Fruit fly (Drosophila melanogaster) whole organism, embryonic: ENCODE measurements around the gene CG32801.

Experiments used
- Bgb ChIP-seq: fragments of 200-800 bp; sonication (Bioruptor generic); IDR thresholded peaks from 2 replicates; pipeline ENCODE4 v1.3.6; 2022; ENCODE audit warnings: missing biosample characterization, missing genetic modification characterization; ENCODE audit not compliant: partially characterized antibody
- CG1024 ChIP-seq: fragments of 200-800 bp; sonication (Bioruptor generic); IDR thresholded peaks from 2 replicates; pipeline ENCODE4 v1.3.6; 2022; ENCODE audit warnings: missing biosample characterization, missing genetic modification characterization
- CG12391 ChIP-seq: fragments of 200-800 bp; sonication (Bioruptor generic); optimal IDR thresholded peaks from 3 replicates; lab custom pipeline; 2018; ENCODE audit warnings: missing biosample characterization, mild to moderate bottlenecking, missing genetic modification characterization, moderate library complexity
- CG12659 ChIP-seq: fragments of 200-800 bp; sonication (Bioruptor generic); optimal IDR thresholded peaks from 3 replicates; lab custom pipeline; 2017; ENCODE audit warnings: mild to moderate bottlenecking, missing biosample characterization, missing genetic modification reagents, missing genetic modification characterization
- CG13123 ChIP-seq: fragments of 200-800 bp; sonication (Bioruptor generic); optimal IDR thresholded peaks from 2 replicates; lab custom pipeline; 2016; ENCODE audit warnings: missing biosample characterization, missing genetic modification characterization
- CG14710 ChIP-seq: fragments of 200-800 bp; sonication (Bioruptor generic); optimal IDR thresholded peaks from 3 replicates; lab custom pipeline; 2019; ENCODE audit warnings: missing biosample characterization, mild to moderate bottlenecking, missing genetic modification characterization, moderate library complexity
- CG15269 ChIP-seq: fragments of 200-800 bp; sonication (Bioruptor generic); optimal IDR thresholded peaks from 2 replicates; lab custom pipeline; 2018; ENCODE audit warnings: missing biosample characterization, mild to moderate bottlenecking, missing genetic modification characterization, moderate library complexity
- CG1603 ChIP-seq: fragments of 200-800 bp; sonication (Bioruptor generic); optimal IDR thresholded peaks from 2 replicates; lab custom pipeline; 2019; ENCODE audit warnings: missing biosample characterization, mild to moderate bottlenecking, missing genetic modification characterization, moderate library complexity
- CG17359 ChIP-seq: fragments of 200-800 bp; sonication (Bioruptor generic); optimal IDR thresholded peaks from 3 replicates; lab custom pipeline; 2018; ENCODE audit warnings: missing biosample characterization, mild to moderate bottlenecking, missing genetic modification characterization, moderate library complexity
- CG18476 ChIP-seq: fragments of 200-800 bp; sonication (Bioruptor generic); optimal IDR thresholded peaks from 2 replicates; lab custom pipeline; 2016; ENCODE audit warnings: missing biosample characterization, mild to moderate bottlenecking, missing genetic modification characterization
- CG2129 ChIP-seq: fragments of 200-800 bp; sonication (Bioruptor generic); IDR thresholded peaks from 2 replicates; pipeline ENCODE4 v1.3.6; 2022; ENCODE audit warnings: missing biosample characterization, missing genetic modification characterization; ENCODE audit not compliant: partially characterized antibody
- CG30020 ChIP-seq: fragments of 200-800 bp; optimal IDR thresholded peaks from 2 replicates; lab custom pipeline; 2019; ENCODE audit warnings: missing biosample characterization, mild to moderate bottlenecking, missing genetic modification characterization, moderate library complexity
- CG31224 ChIP-seq: fragments of 200-800 bp; sonication (Bioruptor generic); IDR thresholded peaks from 2 replicates; pipeline ENCODE4 v1.3.6; 2022; ENCODE audit warnings: missing biosample characterization, missing genetic modification characterization
- CG3407 ChIP-seq: fragments of 200-800 bp; sonication (Bioruptor generic); optimal IDR thresholded peaks from 2 replicates; lab custom pipeline; 2018; ENCODE audit warnings: missing biosample characterization, mild to moderate bottlenecking, missing genetic modification characterization
- CG6272 ChIP-seq: fragments of 200-800 bp; sonication (Bioruptor generic); IDR thresholded peaks from 2 replicates; pipeline ENCODE4 v1.3.6; 2022; ENCODE audit warnings: missing biosample characterization, missing genetic modification characterization
- CG8290 ChIP-seq, 3 experiments: fragments of 200-800 bp; sonication (Bioruptor generic); optimal IDR thresholded peaks; 2 replicates each; lab custom pipeline; 2016 to 2019; ENCODE audit warnings: missing biosample characterization in 3 of 3, missing genetic modification characterization in 3 of 3, mild to moderate bottlenecking in 2 of 3, moderate library complexity in 1 of 3
- CG8359 ChIP-seq: fragments of 200-800 bp; sonication (Bioruptor generic); optimal IDR thresholded peaks from 2 replicates; lab custom pipeline; 2017; ENCODE audit warnings: missing biosample characterization, mild to moderate bottlenecking, missing genetic modification characterization, borderline replicate concordance
- CG9215 ChIP-seq: fragments of 200-800 bp; sonication (Bioruptor generic); IDR thresholded peaks from 2 replicates; pipeline ENCODE4 v1.3.6; 2022; ENCODE audit warnings: missing biosample characterization, missing genetic modification characterization
- CG9797 ChIP-seq: fragments of 200-800 bp; sonication (Bioruptor generic); optimal IDR thresholded peaks from 3 replicates; lab custom pipeline; 2018; ENCODE audit warnings: missing biosample characterization, mild to moderate bottlenecking, missing genetic modification characterization
- CHES-1-like ChIP-seq: fragments of 200-800 bp; sonication (Bioruptor generic); optimal IDR thresholded peaks from 2 replicates; lab custom pipeline; 2016; ENCODE audit warnings: missing biosample characterization, missing genetic modification characterization
- CTCF ChIP-seq: fragments of 200-800 bp; sonication (Bioruptor generic); optimal IDR thresholded peaks from 2 replicates; lab custom pipeline; 2017; ENCODE audit warnings: missing biosample characterization, mild to moderate bottlenecking, missing genetic modification characterization, moderate library complexity
- Dfd ChIP-seq, 2 experiments: fragments of >200 bp; optimal IDR thresholded peaks; 2 replicates each; lab custom pipeline; 2017; ENCODE audit warnings: missing biosample characterization in 2 of 2, missing genetic modification characterization in 2 of 2
- Dll ChIP-seq: fragments of 200-800 bp; sonication (Bioruptor generic); IDR thresholded peaks from 4 replicates; pipeline ENCODE4 v1.3.6; 2022; ENCODE audit warnings: missing biosample characterization, missing genetic modification characterization; ENCODE audit not compliant: partially characterized antibody
- Dp ChIP-seq: fragments of 200-800 bp; sonication (Bioruptor generic); optimal IDR thresholded peaks from 2 replicates; lab custom pipeline; 2018; ENCODE audit warnings: missing biosample characterization, mild to moderate bottlenecking, missing genetic modification characterization, moderate library complexity
- HLH3B ChIP-seq: fragments of 200-800 bp; sonication (Bioruptor generic); IDR thresholded peaks from 2 replicates; pipeline ENCODE4 v1.3.6; 2022; ENCODE audit warnings: missing biosample characterization, missing genetic modification characterization
- MESR4 ChIP-seq: fragments of 200-800 bp; sonication (Bioruptor generic); optimal IDR thresholded peaks from 2 replicates; lab custom pipeline; 2018; ENCODE audit warnings: missing biosample characterization, mild to moderate bottlenecking, missing genetic modification characterization, moderate library complexity
- Optix ChIP-seq: fragments of 200-800 bp; sonication (Bioruptor generic); IDR thresholded peaks from 3 replicates; pipeline ENCODE4 v1.3.6; 2022; ENCODE audit warnings: missing biosample characterization, missing genetic modification characterization
- Sox102F ChIP-seq: fragments of 200-800 bp; sonication (Bioruptor generic); optimal IDR thresholded peaks from 2 replicates; lab custom pipeline; 2018; ENCODE audit warnings: missing biosample characterization, mild to moderate bottlenecking, missing genetic modification characterization, moderate library complexity
- ash1 ChIP-seq: fragments of 200-800 bp; sonication (Bioruptor generic); optimal IDR thresholded peaks from 2 replicates; lab custom pipeline; 2018; ENCODE audit warnings: missing biosample characterization, mild to moderate bottlenecking, missing genetic modification characterization
- cas ChIP-seq: fragments of 200-800 bp; sonication (Bioruptor generic); IDR thresholded peaks from 2 replicates; pipeline ENCODE4 v1.3.6; 2022; ENCODE audit warnings: missing biosample characterization, missing genetic modification characterization
- croc ChIP-seq: fragments of 200-800 bp; sonication (Bioruptor generic); conservative IDR thresholded peaks from 3 replicates; pipeline ENCODE4 v1.3.6; 2022; ENCODE audit warnings: missing biosample characterization, missing genetic modification characterization
- danr ChIP-seq: fragments of 200-800 bp; sonication (Bioruptor generic); IDR thresholded peaks from 2 replicates; pipeline ENCODE4 v1.3.6; 2022; ENCODE audit warnings: missing biosample characterization, missing genetic modification characterization
- esg ChIP-seq: fragments of 200-800 bp; sonication (Bioruptor generic); conservative IDR thresholded peaks from 2 replicates; pipeline ENCODE4 v1.3.6; 2022; ENCODE audit warnings: missing biosample characterization, missing genetic modification characterization
- eyg ChIP-seq: fragments of 200-800 bp; sonication (Bioruptor generic); optimal IDR thresholded peaks from 3 replicates; lab custom pipeline; 2016; ENCODE audit warnings: missing biosample characterization, missing genetic modification characterization
- gem ChIP-seq: fragments of 200-800 bp; sonication (Bioruptor generic); optimal IDR thresholded peaks from 2 replicates; lab custom pipeline; 2019; ENCODE audit warnings: missing biosample characterization, mild to moderate bottlenecking, missing genetic modification characterization, moderate library complexity
- grau ChIP-seq: fragments of 200-800 bp; optimal IDR thresholded peaks from 3 replicates; lab custom pipeline; 2019; ENCODE audit warnings: missing biosample characterization, mild to moderate bottlenecking, missing genetic modification characterization, moderate library complexity
- gsb ChIP-seq: fragments of 200-800 bp; sonication (Bioruptor generic); IDR thresholded peaks from 2 replicates; pipeline ENCODE4 v1.3.6; 2022; ENCODE audit warnings: missing biosample characterization, missing genetic modification characterization
- gt ChIP-seq: fragments of 200-800 bp; sonication (Bioruptor generic); IDR thresholded peaks from 2 replicates; pipeline ENCODE4 v1.3.6; 2022; ENCODE audit warnings: missing biosample characterization, missing genetic modification characterization
- klu ChIP-seq: fragments of 200-800 bp; sonication (Bioruptor generic); IDR thresholded peaks from 2 replicates; pipeline ENCODE4 v1.3.6; 2022; ENCODE audit warnings: missing biosample characterization, missing genetic modification characterization
- mld ChIP-seq: fragments of 200-800 bp; sonication (Bioruptor generic); IDR thresholded peaks from 3 replicates; pipeline ENCODE4 v1.3.6; 2022; ENCODE audit warnings: missing biosample characterization, missing genetic modification characterization; ENCODE audit not compliant: partially characterized antibody
- pan ChIP-seq, 4 experiments: fragments of >200 bp in 3 of 4; fragments of 200-800 bp in 1 of 4; sonication (Bioruptor generic) in 1 of 4; optimal IDR thresholded peaks in 3 of 4; IDR thresholded peaks in 1 of 4; 2 replicates each; pipeline versions ENCODE4 v1.3.6 to Lab custom; 2017 to 2022; ENCODE audit warnings: missing biosample characterization in 2 of 4, missing genetic modification characterization in 2 of 4, mixed read lengths in 1 of 4
- pita ChIP-seq: fragments of 200-800 bp; sonication (Bioruptor generic); optimal IDR thresholded peaks from 2 replicates; lab custom pipeline; 2017; ENCODE audit warnings: missing biosample characterization, mild to moderate bottlenecking, missing genetic modification characterization
- pum ChIP-seq: fragments of 200-800 bp; sonication (Bioruptor generic); optimal IDR thresholded peaks from 2 replicates; lab custom pipeline; 2016; ENCODE audit warnings: missing biosample characterization, missing genetic modification characterization
- row ChIP-seq: fragments of 200-800 bp; sonication (Bioruptor generic); IDR thresholded peaks from 3 replicates; pipeline ENCODE4 v1.3.6; 2022; ENCODE audit warnings: missing biosample characterization, missing genetic modification characterization
- scrt ChIP-seq: fragments of 200-800 bp; sonication (Bioruptor generic); optimal IDR thresholded peaks from 2 replicates; lab custom pipeline; 2018; ENCODE audit warnings: missing biosample characterization, mild to moderate bottlenecking, missing genetic modification characterization, moderate library complexity
- sens ChIP-seq: fragments of 200-800 bp; sonication (Bioruptor generic); peaks from one replicate; lab custom pipeline; 2016; ENCODE audit warnings: missing biosample characterization, missing genetic modification characterization
- sima ChIP-seq: fragments of 200-800 bp; sonication (Bioruptor generic); optimal IDR thresholded peaks from 2 replicates; lab custom pipeline; 2016; ENCODE audit warnings: missing biosample characterization, missing genetic modification characterization
- tgo ChIP-seq: fragments of 200-800 bp; sonication (Bioruptor generic); IDR thresholded peaks from 3 replicates; pipeline ENCODE4 v1.3.6; 2022; ENCODE audit warnings: missing biosample characterization, missing genetic modification characterization
- tna ChIP-seq: fragments of 200-800 bp; sonication (Bioruptor generic); IDR thresholded peaks from 2 replicates; pipeline ENCODE4 v1.3.6; 2022; ENCODE audit warnings: missing biosample characterization, missing genetic modification characterization; ENCODE audit not compliant: partially characterized antibody
- tx ChIP-seq: fragments of 200-800 bp; sonication (Bioruptor generic); optimal IDR thresholded peaks from 2 replicates; lab custom pipeline; 2016; ENCODE audit warnings: missing biosample characterization, missing genetic modification characterization

CG32801 gene

DNA sequence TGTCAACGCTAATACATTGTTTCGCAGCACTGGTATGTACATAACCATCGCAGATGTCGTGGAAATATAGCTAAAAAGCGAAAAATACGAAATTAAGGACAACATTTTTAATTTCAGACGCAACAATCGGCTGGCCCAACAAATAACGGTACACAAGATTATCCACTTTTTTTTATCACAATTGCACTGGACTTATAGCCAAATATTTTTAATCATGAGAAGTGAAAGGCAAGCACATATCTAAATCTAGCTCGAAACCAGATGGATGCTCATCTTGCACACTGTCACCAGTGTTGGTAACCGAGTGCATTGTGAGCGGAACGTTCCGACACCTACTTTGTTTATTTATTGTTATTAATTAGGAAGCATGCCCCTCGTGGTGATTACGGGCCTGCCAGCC is 37.0 kb upstream of the CG32801 start, which contains the start of the genes CG3857 and CG3587 (continued):
- TF ChIP-seq Optix (peak; percentile 60; the same call in 1 of the 3 replicates), CG9797 (GFP tag; lab: Kevin White, UChicago) (peak; percentile 15), mld (GFP tag; lab: Robert Waterston, UW) (no peak), CG31224 (GFP tag; lab: Robert Waterston, UW) (peak; percentile 39; the same call in 1 of the 2 replicates), HLH3B (GFP tag; lab: Robert Waterston, UW) (peak; percentile 35; the same call in 1 of the 2 replicates), grau (tag; lab: Kevin White, UChicago) (peak; percentile 74), sens (peak; percentile 95), ash1 (GFP tag; lab: Kevin White, UChicago) (no peak), danr (GFP tag; lab: Robert Waterston, UW) (peak; percentile 52; the same call in 1 of the 2 replicates), tgo (GFP tag; lab: Robert Waterston, UW) (peak; percentile 73), CG6272 (GFP tag; lab: Robert Waterston, UW) (peak; percentile 71), tx (GFP tag; lab: Kevin White, UChicago) (peak; percentile 83), CG30020 (peak; percentile 43), CTCF (GFP tag; lab: Kevin White, UChicago) (no peak), Bgb (GFP tag; lab: Robert Waterston, UW) (no peak), sima (no peak), CG13123 (peak; percentile 54), Sox102F (GFP tag; lab: Kevin White, UChicago) (peak; percentile 54), CHES-1-like (GFP tag; lab: Kevin White, UChicago) (peak; percentile 88), Dfd (GFP tag; optimal IDR thresholded peaks at IDR 0.05; lab: Kevin White, UChicago) (no peak), gt (no peak), row (peak; percentile 96), CG12391 (peak; percentile 83), CG18476 (GFP tag; lab: Kevin White, UChicago) (peak; percentile 56), klu (GFP tag; lab: Robert Waterston, UW) (peak; percentile 57; the same call in 1 of the 2 replicates), scrt (peak; percentile 6), CG12659 (GFP tag; lab: Kevin White, UChicago) (peak; percentile 78), croc (peak; percentile 45; the same call in 2 of the 3 replicates), Dp (GFP tag; lab: Kevin White, UChicago) (peak; percentile 23), CG8359 (GFP tag; lab: Kevin White, UChicago) (peak; percentile 16), CG8290 (GFP tag; optimal IDR thresholded peaks at IDR 0.05; lab: Kevin White, UChicago) (peak; percentile 79), CG8290 (tag; optimal IDR thresholded peaks at IDR 0.05; lab: Kevin White, UChicago) (peak; percentile 57 to 70), CG1603 (peak; percentile 75), CG17359 (tag; lab: Kevin White, UChicago) (peak; percentile 50), gsb (GFP tag; lab: Robert Waterston, UW) (no peak), CG15269 (peak; percentile 65), pan (optimal IDR thresholded peaks at IDR 0.05; lab: Kevin White, UChicago) (no peak), pan (GFP tag; optimal IDR thresholded peaks at IDR 0.05 in 1 of 2, IDR thresholded peaks at IDR 0.05 in 1 of 2) (peak in 1 of 2 experiments; percentile 62), cas (GFP tag; lab: Robert Waterston, UW) (0 out of 2 replicates have a peak, but pooled peaks have one; percentile 28), CG1024 (GFP tag; lab: Robert Waterston, UW) (no peak), esg (GFP tag; lab: Robert Waterston, UW) (peak; percentile 57), CG9215 (peak; percentile 77), MESR4 (GFP tag; lab: Kevin White, UChicago) (peak; percentile 40), CG3407 (peak; percentile 21), gem (tag; lab: Kevin White, UChicago) (peak; percentile 79), eyg (peak; percentile 67), pum (GFP tag; lab: Kevin White, UChicago) (peak; percentile 66), CG2129 (GFP tag; lab: Robert Waterston, UW) (no peak), Dll (GFP tag; lab: Robert Waterston, UW) (no peak), tna (no peak), pita (GFP tag; lab: Kevin White, UChicago) (no peak), CG14710 (tag; lab: Kevin White, UChicago) (peak; percentile 66)
